Fruit fly (Drosophila melanogaster) whole organism, wandering third instar larva: ENCODE results near the gene Cyp304a1.

Experiments used
- Abd-B ChIP-seq: fragments of >200 bp; optimal IDR thresholded peaks from 2 replicates; lab custom pipeline; 2017; ENCODE audit warnings: missing biosample characterization, missing genetic modification characterization
- CG32264 ChIP-seq: fragments of 200-800 bp; sonication (Bioruptor generic); optimal IDR thresholded peaks from 2 replicates; lab custom pipeline; 2016; ENCODE audit warnings: missing biosample characterization, missing genetic modification characterization
- CG9705 ChIP-seq: fragments of 200-800 bp; sonication (Bioruptor generic); optimal IDR thresholded peaks from 2 replicates; lab custom pipeline; 2018; ENCODE audit warnings: missing biosample characterization, mild to moderate bottlenecking, missing genetic modification characterization
- CrebA ChIP-seq: fragments of 200-800 bp; sonication (Bioruptor generic); optimal IDR thresholded peaks from 2 replicates; lab custom pipeline; 2016; ENCODE audit warnings: missing biosample characterization, mild to moderate bottlenecking, missing genetic modification characterization, borderline replicate concordance
- Dfd ChIP-seq: fragments of >200 bp; optimal IDR thresholded peaks from 2 replicates; lab custom pipeline; 2017; ENCODE audit warnings: missing biosample characterization, missing genetic modification characterization
- Dif ChIP-seq: fragments of 200-275, 200-300 bp; sonication (Bioruptor generic); optimal IDR thresholded peaks from 2 replicates; lab custom pipeline; 2018; ENCODE audit warnings: missing biosample characterization, missing genetic modification characterization; ENCODE audit not compliant: partially characterized antibody
- GATAd ChIP-seq: sonication (Bioruptor generic); optimal IDR thresholded peaks from 2 replicates; lab custom pipeline; 2016; ENCODE audit warnings: missing biosample characterization, missing genetic modification characterization
- HLH106 ChIP-seq: fragments of 200-800 bp; optimal IDR thresholded peaks from 3 replicates; lab custom pipeline; 2019; ENCODE audit warnings: missing biosample characterization, mild to moderate bottlenecking, missing genetic modification characterization, moderate library complexity
- Hnf4 ChIP-seq: fragments of 200-800 bp; sonication (Bioruptor generic); optimal IDR thresholded peaks from 2 replicates; lab custom pipeline; 2016; ENCODE audit warnings: missing biosample characterization, mild to moderate bottlenecking, missing genetic modification characterization
- Hr78 ChIP-seq: fragments of >200 bp; optimal IDR thresholded peaks from 2 replicates; lab custom pipeline; 2017; ENCODE audit warnings: missing biosample characterization, missing genetic modification characterization
- Hr83 ChIP-seq: fragments of 200-300 bp; sonication (Bioruptor generic); optimal IDR thresholded peaks from 2 replicates; lab custom pipeline; 2016; ENCODE audit warnings: missing biosample characterization, mild to moderate bottlenecking, missing genetic modification characterization, moderate library complexity; ENCODE audit not compliant: poor library complexity, severe bottlenecking
- Jra ChIP-seq: sonication (Bioruptor generic); optimal IDR thresholded peaks from 2 replicates; lab custom pipeline; 2016; ENCODE audit warnings: missing biosample characterization, missing genetic modification characterization
- Mio ChIP-seq: sonication (Bioruptor generic); optimal IDR thresholded peaks from 2 replicates; lab custom pipeline; 2016; ENCODE audit warnings: missing biosample characterization, missing genetic modification characterization
- Myc ChIP-seq: fragments of >200 bp; optimal IDR thresholded peaks from 2 replicates; lab custom pipeline; 2017
- N ChIP-seq: fragments of >200 bp; optimal IDR thresholded peaks from 2 replicates; lab custom pipeline; 2018; ENCODE audit warnings: missing biosample characterization, missing external identifiers, missing genetic modification characterization
- OdsH ChIP-seq: fragments of 200-800 bp; sonication (Bioruptor generic); optimal IDR thresholded peaks from 2 replicates; lab custom pipeline; 2016; ENCODE audit warnings: missing biosample characterization, mild to moderate bottlenecking, missing genetic modification characterization
- Rel ChIP-seq, 2 experiments: fragments of 200-800 bp; sonication (Bioruptor generic) in 1 of 2; optimal IDR thresholded peaks; 2 replicates in 1 of 2; 3 replicates in 1 of 2; lab custom pipeline; 2016 to 2019; ENCODE audit warnings: mild to moderate bottlenecking in 2 of 2, missing biosample characterization in 2 of 2, missing genetic modification characterization in 2 of 2, moderate library complexity in 1 of 2
- Sp1 ChIP-seq: fragments of 200-800 bp; sonication (Bioruptor generic); optimal IDR thresholded peaks from 3 replicates; lab custom pipeline; 2019; ENCODE audit warnings: missing biosample characterization, mild to moderate bottlenecking, missing genetic modification characterization, moderate library complexity
- Vsx2 ChIP-seq: fragments of 200-300, 225-300 bp; sonication (Bioruptor generic); optimal IDR thresholded peaks from 2 replicates; lab custom pipeline; 2018; ENCODE audit warnings: missing biosample characterization, missing genetic modification characterization; ENCODE audit not compliant: partially characterized antibody
- br ChIP-seq: fragments of 200-800 bp; sonication (Bioruptor generic); optimal IDR thresholded peaks from 2 replicates; lab custom pipeline; 2016; ENCODE audit warnings: missing biosample characterization, missing genetic modification characterization
- brk ChIP-seq: fragments of 200-800 bp; sonication (Bioruptor generic); optimal IDR thresholded peaks from 2 replicates; lab custom pipeline; 2016; ENCODE audit warnings: missing biosample characterization, mild to moderate bottlenecking, missing genetic modification characterization
- dl ChIP-seq, 2 experiments: fragments of 175-275, 200-275 bp in 1 of 2; fragments of 200-275 bp in 1 of 2; sonication (Bioruptor generic); optimal IDR thresholded peaks; lab custom pipeline; 2018; ENCODE audit warnings: mild to moderate bottlenecking in 2 of 2, missing biosample characterization in 2 of 2, missing genetic modification characterization in 2 of 2, moderate library complexity in 2 of 2; ENCODE audit not compliant: partially characterized antibody in 2 of 2, insufficient read depth in 1 of 2
- dmrt93B ChIP-seq: fragments of 200-800 bp; sonication (Bioruptor generic); optimal IDR thresholded peaks from 2 replicates; lab custom pipeline; 2018; ENCODE audit warnings: missing biosample characterization, mild to moderate bottlenecking, missing genetic modification characterization
- dsf ChIP-seq: sonication (Bioruptor generic); optimal IDR thresholded peaks from 2 replicates; lab custom pipeline; 2016; ENCODE audit warnings: missing biosample characterization, missing genetic modification characterization, borderline replicate concordance
- ey ChIP-seq: fragments of 200-800 bp; sonication (Bioruptor generic); optimal IDR thresholded peaks from 2 replicates; lab custom pipeline; 2016; ENCODE audit warnings: missing biosample characterization, missing genetic modification characterization
- foxo ChIP-seq, 2 experiments: fragments of 200-800 bp; sonication (Bioruptor generic); optimal IDR thresholded peaks; 2 replicates in 1 of 2; 3 replicates in 1 of 2; lab custom pipeline; 2016 to 2017; ENCODE audit warnings: missing biosample characterization in 2 of 2, missing genetic modification characterization in 2 of 2
- fru ChIP-seq: fragments of 200-800 bp; sonication (Bioruptor generic); optimal IDR thresholded peaks from 3 replicates; lab custom pipeline; 2016; ENCODE audit warnings: missing biosample characterization, mild to moderate bottlenecking, missing genetic modification characterization
- h ChIP-seq: fragments of 200-800 bp; sonication (Bioruptor generic); optimal IDR thresholded peaks from 3 replicates; lab custom pipeline; 2016; ENCODE audit warnings: missing biosample characterization, mild to moderate bottlenecking, missing genetic modification characterization
- jim ChIP-seq: fragments of 175-275, 200-325 bp; sonication (Bioruptor generic); optimal IDR thresholded peaks from 2 replicates; lab custom pipeline; 2016; ENCODE audit warnings: missing biosample characterization, mild to moderate bottlenecking, missing genetic modification characterization
- lola ChIP-seq: fragments of >200 bp; optimal IDR thresholded peaks from 2 replicates; lab custom pipeline; 2017; ENCODE audit warnings: missing biosample characterization, missing genetic modification characterization
- pan ChIP-seq: fragments of >200 bp; optimal IDR thresholded peaks from 2 replicates; lab custom pipeline; 2017
- psq ChIP-seq: fragments of 200-800 bp; sonication (Bioruptor generic); optimal IDR thresholded peaks from 3 replicates; lab custom pipeline; 2017; ENCODE audit warnings: missing biosample characterization, mild to moderate bottlenecking, missing genetic modification characterization, moderate library complexity
- rgr ChIP-seq: fragments of 200-800 bp; sonication (Bioruptor generic); optimal IDR thresholded peaks from 3 replicates; lab custom pipeline; 2016; ENCODE audit warnings: missing biosample characterization, mild to moderate bottlenecking, missing genetic modification characterization
- sage ChIP-seq: fragments of 200-800 bp; sonication (Bioruptor generic); optimal IDR thresholded peaks from 2 replicates; lab custom pipeline; 2016; ENCODE audit warnings: missing biosample characterization, mild to moderate bottlenecking, missing genetic modification characterization
- sv ChIP-seq: fragments of 200-800 bp; sonication (Bioruptor generic); optimal IDR thresholded peaks from 3 replicates; lab custom pipeline; 2016; ENCODE audit warnings: missing biosample characterization, missing genetic modification characterization
- tai ChIP-seq: sonication (Bioruptor generic); optimal IDR thresholded peaks from 2 replicates; lab custom pipeline; 2016; ENCODE audit warnings: missing biosample characterization, missing genetic modification characterization
- usp ChIP-seq: fragments of >200 bp; optimal IDR thresholded peaks from 2 replicates; lab custom pipeline; 2017; ENCODE audit warnings: missing biosample characterization, missing genetic modification characterization
- woc ChIP-seq: sonication (Bioruptor generic); optimal IDR thresholded peaks from 2 replicates; lab custom pipeline; 2016; ENCODE audit warnings: missing biosample characterization, mild to moderate bottlenecking, missing genetic modification characterization

Cyp304a1 gene

dm6 chr3R:13012351-13012750 is 48.8 kb downstream of the Cyp304a1 start:
- TF ChIP-seq usp (GFP tag; lab: Kevin White, UChicago), result no peak
- peak; percentile 47 for TF ChIP-seq woc (GFP tag; lab: Kevin White, UChicago)
- no peak for TF ChIP-seq pan (lab: Kevin White, UChicago)
- peak; percentile 80 for TF ChIP-seq rgr (GFP tag; lab: Kevin White, UChicago)
- TF ChIP-seq GATAd (GFP tag; lab: Kevin White, UChicago), result no peak
- no peak for TF ChIP-seq Dfd
- TF ChIP-seq psq (GFP tag; lab: Kevin White, UChicago), result peak; percentile 75
- TF ChIP-seq sv (GFP tag; lab: Kevin White, UChicago), result peak; percentile 45
- TF ChIP-seq HLH106 (tag; lab: Kevin White, UChicago), result peak; percentile 61
- no peak for TF ChIP-seq Hnf4 (GFP tag; lab: Kevin White, UChicago)
- TF ChIP-seq CG32264 (GFP tag; lab: Kevin White, UChicago), result peak; percentile 21
- peak; percentile 64 to 83 for TF ChIP-seq foxo (GFP tag; optimal IDR thresholded peaks at IDR 0.05; lab: Kevin White, UChicago)
- no peak for TF ChIP-seq lola (GFP tag; lab: Kevin White, UChicago)
- peak; percentile 64 for TF ChIP-seq OdsH
- no peak for TF ChIP-seq Mio (GFP tag; lab: Kevin White, UChicago)
- no peak for TF ChIP-seq Rel (GFP tag; optimal IDR thresholded peaks at IDR 0.05; lab: Kevin White, UChicago)
- peak; percentile 60 for TF ChIP-seq Rel (tag; optimal IDR thresholded peaks at IDR 0.05; lab: Kevin White, UChicago)
- TF ChIP-seq tai, result no peak
- peak; percentile 82 for TF ChIP-seq ey (GFP tag; lab: Kevin White, UChicago)
- peak; percentile 49 for TF ChIP-seq Jra (GFP tag; lab: Kevin White, UChicago)
- TF ChIP-seq N (GFP tag; lab: Kevin White, UChicago), result peak; percentile 72
- no peak for TF ChIP-seq sage (GFP tag; lab: Kevin White, UChicago)
- TF ChIP-seq dsf, result no peak
- peak; percentile 85 for TF ChIP-seq h (GFP tag; lab: Kevin White, UChicago)
- peak; percentile 11 for TF ChIP-seq jim (GFP tag; lab: Kevin White, UChicago)
- peak; percentile 60 for TF ChIP-seq Sp1
- TF ChIP-seq dl (GFP tag; optimal IDR thresholded peaks at IDR 0.05; lab: Kevin White, UChicago; ENCODE audit: insufficient read depth in 1 of 2, partially characterized antibody in 2 of 2), result no peak
- TF ChIP-seq CG9705 (GFP tag; lab: Kevin White, UChicago), result peak; percentile 7
- TF ChIP-seq Dif (GFP tag; lab: Kevin White, UChicago), result peak; percentile 41
- TF ChIP-seq CrebA (GFP tag; lab: Kevin White, UChicago), result no peak
- no peak for TF ChIP-seq Vsx2 (GFP tag; lab: Kevin White, UChicago)
- no peak for TF ChIP-seq Hr78 (GFP tag; lab: Kevin White, UChicago)
- peak; percentile 83 for TF ChIP-seq fru
- TF ChIP-seq Myc, result no peak
- TF ChIP-seq dmrt93B (GFP tag; lab: Kevin White, UChicago), result no peak
- no peak for TF ChIP-seq brk (GFP tag; lab: Kevin White, UChicago)
- TF ChIP-seq br (GFP tag; lab: Kevin White, UChicago), result peak; percentile 81
- TF ChIP-seq Abd-B, result no peak
- peak; percentile 78 for TF ChIP-seq Hr83 (GFP tag; lab: Kevin White, UChicago)
- TF ChIP-seq, all 38 proteins: peak for 20

dm6 chr3R:13012990-13013389 is 49.4 kb downstream of the Cyp304a1 start:
- TF ChIP-seq Hr83 (GFP tag; lab: Kevin White, UChicago) (peak; percentile 21), psq (GFP tag; lab: Kevin White, UChicago) (peak; percentile 34), Hnf4 (GFP tag; lab: Kevin White, UChicago) (no peak), dl (GFP tag; optimal IDR thresholded peaks at IDR 0.05; lab: Kevin White, UChicago; ENCODE audit: insufficient read depth in 1 of 2, partially characterized antibody in 2 of 2) (peak in 1 of 2 experiments; percentile 7)
